Worm (Caenorhabditis elegans): ENCODE measurements around the gene Y65A5A.1.

ce11 chrIV:16391470-16391869, 8.2 kb downstream of the Y65A5A.1 start:
- no peak for TF ChIP-seq him-1 (tag; optimal IDR thresholded peaks at IDR 0.05)
- no peak for TF ChIP-seq W03F9.2 (tag; optimal IDR thresholded peaks at IDR 0.05)
